Fruit fly (Drosophila melanogaster) whole organism, wandering third instar larva: Measurements from ENCODE around the gene narya.

Experiments used
- Abd-B ChIP-seq: fragments of >200 bp; optimal IDR thresholded peaks from 2 replicates; lab custom pipeline; 2017; ENCODE audit warnings: missing biosample characterization, missing genetic modification characterization
- N ChIP-seq: fragments of >200 bp; optimal IDR thresholded peaks from 2 replicates; lab custom pipeline; 2018; ENCODE audit warnings: missing biosample characterization, missing external identifiers, missing genetic modification characterization
- brk ChIP-seq: fragments of 200-800 bp; sonication (Bioruptor generic); optimal IDR thresholded peaks from 2 replicates; lab custom pipeline; 2016; ENCODE audit warnings: missing biosample characterization, mild to moderate bottlenecking, missing genetic modification characterization

narya gene

DNA sequence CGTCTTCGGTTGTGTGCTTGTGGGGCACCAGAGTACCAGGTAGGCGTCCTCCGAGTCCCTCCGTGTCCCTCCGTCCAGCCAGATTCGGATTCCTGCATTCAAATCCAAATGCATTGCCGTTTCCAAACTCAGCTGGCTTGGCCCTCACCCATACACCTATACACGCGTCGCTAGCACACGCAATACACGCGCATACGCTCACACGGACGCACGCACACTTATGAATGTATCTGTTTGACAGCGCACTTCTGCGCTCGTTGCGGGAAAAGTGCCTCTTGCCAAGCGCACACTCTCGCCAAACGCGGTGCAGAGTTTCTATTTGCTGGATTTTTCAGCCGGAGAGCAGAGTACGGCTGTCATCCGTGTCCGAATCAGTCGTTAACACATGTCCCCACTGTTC, 47.7 kb downstream of the narya start:
- no peak for TF ChIP-seq brk (GFP tag; lab: Kevin White, UChicago)
- TF ChIP-seq N (GFP tag; lab: Kevin White, UChicago) = peak; percentile 84
- TF ChIP-seq Abd-B (GFP tag; lab: Kevin White, UChicago) = no peak
